Fruit fly (Drosophila melanogaster): ENCODE results near the gene CG12609.
A peak's percentile ranks its signal among the peaks of the same experiment; 100 is the strongest.

CG12609 gene

DNA sequence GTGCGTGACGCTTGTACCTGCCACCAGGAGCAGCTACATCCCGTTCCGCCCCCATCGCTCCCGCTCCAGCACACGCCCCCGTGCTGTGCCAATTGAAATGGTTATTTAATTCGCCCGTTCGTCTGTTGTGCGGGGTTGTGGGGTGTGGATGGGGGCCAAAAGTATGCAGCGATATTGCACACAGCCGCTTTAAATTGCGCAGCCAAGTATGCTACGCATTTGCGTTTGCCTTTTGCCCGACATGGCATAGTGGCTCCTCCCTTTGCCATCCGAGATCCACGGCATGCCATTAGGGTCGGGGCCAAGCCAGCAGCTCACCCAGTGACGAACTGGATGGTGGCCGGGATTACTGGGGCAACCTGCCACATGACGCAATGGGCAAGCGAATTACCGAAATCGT is 23.9 kb upstream of the CG12609 start:
- TF ChIP-seq Hr83 (GFP tag; optimal IDR thresholded peaks at IDR 0.05; ENCODE audit: poor library complexity, severe bottlenecking) (no peak), Myc (optimal IDR thresholded peaks at IDR 0.05) (peak; percentile 83), CrebA (GFP tag; optimal IDR thresholded peaks at IDR 0.05; ENCODE audit: borderline replicate concordance) (no peak), Hr78 (GFP tag; optimal IDR thresholded peaks at IDR 0.05) (peak; percentile 35), N (GFP tag; optimal IDR thresholded peaks at IDR 0.05) (peak; percentile 87), br (GFP tag; optimal IDR thresholded peaks at IDR 0.05) (no peak), jim (GFP tag; optimal IDR thresholded peaks at IDR 0.05) (no peak)

DNA sequence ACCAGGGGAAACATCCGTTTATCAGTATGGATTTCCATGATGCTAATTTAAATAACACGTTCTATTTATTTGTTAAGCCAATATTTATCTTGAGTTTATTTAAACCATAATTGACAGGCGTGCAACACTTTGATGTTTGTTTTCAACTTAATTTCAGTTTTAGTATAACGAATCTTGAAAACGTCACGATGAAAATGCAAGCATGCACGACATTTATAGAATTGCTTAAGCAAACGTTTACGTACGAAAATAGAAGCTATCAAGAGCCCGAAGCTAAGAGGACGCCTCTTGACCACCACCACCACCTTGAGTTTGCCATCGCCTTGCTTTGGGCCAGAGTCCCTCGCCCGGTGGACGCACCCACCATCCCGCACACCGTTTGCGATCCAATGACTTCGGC is 23.2 kb upstream of the CG12609 start:
- no peak for TF ChIP-seq sage (GFP tag; optimal IDR thresholded peaks at IDR 0.05)
- no peak for TF ChIP-seq Mio (GFP tag; optimal IDR thresholded peaks at IDR 0.05)
- TF ChIP-seq pan (optimal IDR thresholded peaks at IDR 0.05) = no peak
- TF ChIP-seq CG9705 (GFP tag; optimal IDR thresholded peaks at IDR 0.05) = no peak
- TF ChIP-seq OdsH (GFP tag; optimal IDR thresholded peaks at IDR 0.05) = no peak
- no peak for TF ChIP-seq foxo (GFP tag; optimal IDR thresholded peaks at IDR 0.05)
- no peak for TF ChIP-seq HLH106 (tag; optimal IDR thresholded peaks at IDR 0.05)
- TF ChIP-seq ey (GFP tag; optimal IDR thresholded peaks at IDR 0.05) = no peak
- TF ChIP-seq Hr83 (GFP tag; optimal IDR thresholded peaks at IDR 0.05; ENCODE audit: poor library complexity, severe bottlenecking) = no peak
- no peak for TF ChIP-seq fru (GFP tag; optimal IDR thresholded peaks at IDR 0.05)
- TF ChIP-seq usp (GFP tag; optimal IDR thresholded peaks at IDR 0.05) = no peak

DNA sequence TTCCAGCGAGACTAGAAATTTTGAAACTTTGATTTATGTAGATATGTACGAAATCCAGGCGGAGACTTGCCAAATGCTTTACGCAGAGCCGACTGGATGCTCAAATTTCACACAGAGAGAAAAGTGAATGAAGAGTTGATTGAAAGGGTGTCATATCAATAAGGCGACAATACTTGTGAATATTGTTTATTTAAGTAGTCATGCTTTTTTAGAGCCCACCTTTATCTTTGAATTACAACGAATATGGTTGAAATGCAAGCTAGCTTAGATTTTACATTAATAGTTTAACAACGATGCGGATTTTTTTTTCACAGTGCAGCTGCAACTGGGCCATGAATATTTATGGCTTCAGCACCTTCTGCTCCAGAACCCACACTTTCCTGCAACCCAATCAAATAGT is 8.3 kb downstream of the CG12609 start, which contains the start of gene CG6873:
Gene CG6873 (minus strand): TSS at position 101 of the 400 bp plus-strand sequence.
- TF ChIP-seq CG9705 (GFP tag; optimal IDR thresholded peaks at IDR 0.05) (no peak), OdsH (GFP tag; optimal IDR thresholded peaks at IDR 0.05) (no peak), dsf (GFP tag; optimal IDR thresholded peaks at IDR 0.05; ENCODE audit: borderline replicate concordance) (no peak)

DNA sequence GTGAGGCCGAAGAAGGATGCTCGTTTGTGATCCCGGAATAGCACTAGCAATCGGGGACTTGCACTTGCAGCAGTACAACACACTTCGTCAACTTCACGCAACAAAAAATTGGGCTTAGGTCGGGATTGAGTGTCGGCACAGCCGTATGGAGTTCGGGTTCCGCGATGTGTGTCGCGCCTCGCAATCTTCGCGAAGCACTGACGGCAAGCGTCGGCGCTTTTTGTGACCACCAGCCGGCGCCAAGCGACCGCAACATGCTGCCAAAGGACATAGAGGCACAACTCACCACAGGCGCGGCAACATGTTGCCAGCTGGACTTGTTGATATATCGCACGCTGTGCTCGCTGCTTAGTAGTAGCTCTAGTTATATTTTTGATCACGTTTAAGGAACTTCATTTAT is 21.8 kb downstream of the CG12609 start, which contains the start of gene CCKLR-17D1:
Gene CCKLR-17D1 (minus strand): TSS at position 303 of the 400 bp plus-strand sequence.
- TF ChIP-seq sage (GFP tag; optimal IDR thresholded peaks at IDR 0.05) = no peak
- TF ChIP-seq jim (GFP tag; optimal IDR thresholded peaks at IDR 0.05) = no peak
- no peak for TF ChIP-seq h (GFP tag; optimal IDR thresholded peaks at IDR 0.05)

DNA sequence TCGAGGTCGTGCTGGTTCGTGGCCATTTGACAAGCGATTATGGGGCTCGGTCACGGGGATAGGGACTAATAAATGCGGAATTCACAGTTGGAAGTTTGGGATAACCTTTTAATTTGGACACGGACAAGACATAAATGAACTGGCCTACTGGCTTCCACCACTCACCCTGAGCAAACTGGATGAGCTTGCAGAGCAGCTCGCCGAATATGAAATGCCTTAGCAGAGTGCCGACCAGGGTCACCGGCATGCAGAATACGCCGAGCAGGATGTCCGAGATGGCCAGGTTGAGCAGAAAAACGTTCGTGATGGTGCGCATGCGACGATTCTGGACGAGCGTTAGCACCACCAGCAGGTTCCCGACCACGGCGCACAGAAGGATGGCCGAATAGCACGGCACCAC is 22.5 kb downstream of the CG12609 start, which contains the start of gene CG42302:
Gene CG42302 (minus strand): TSS at position 101 of the 400 bp plus-strand sequence.
- TF ChIP-seq Vsx2 (GFP tag; optimal IDR thresholded peaks at IDR 0.05; ENCODE audit: partially characterized antibody) (no peak), brk (GFP tag; optimal IDR thresholded peaks at IDR 0.05) (no peak), psq (GFP tag; optimal IDR thresholded peaks at IDR 0.05) (no peak), CG32264 (GFP tag; optimal IDR thresholded peaks at IDR 0.05) (no peak), dsf (GFP tag; optimal IDR thresholded peaks at IDR 0.05; ENCODE audit: borderline replicate concordance) (no peak)

DNA sequence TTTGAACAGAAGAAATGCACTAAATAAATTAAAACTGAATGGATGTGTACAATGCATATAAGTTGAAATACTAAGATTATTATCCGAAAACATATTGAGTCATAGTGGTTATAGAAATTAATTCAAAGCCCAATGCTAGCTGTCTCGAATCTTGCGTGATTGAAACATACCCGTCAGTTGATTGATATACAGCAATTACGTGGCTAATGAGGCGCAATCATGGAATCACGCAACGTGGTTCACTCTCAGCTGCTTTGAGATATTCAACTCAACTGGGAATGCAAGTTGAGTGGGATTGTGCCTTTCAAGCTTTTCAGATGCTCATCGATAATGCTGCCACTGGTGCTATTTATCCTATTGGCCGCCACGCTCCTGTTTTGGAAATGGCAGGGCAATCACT is 38.5 kb downstream of the CG12609 start, which contains the start of gene Cyp308a1:
Gene Cyp308a1 (plus strand): TSS at position 301 of the 400 bp plus-strand sequence.
- no peak for TF ChIP-seq OdsH (GFP tag; optimal IDR thresholded peaks at IDR 0.05)
- no peak for TF ChIP-seq dmrt93B (GFP tag; optimal IDR thresholded peaks at IDR 0.05)
- no peak for TF ChIP-seq Hnf4 (GFP tag; optimal IDR thresholded peaks at IDR 0.05)
- no peak for TF ChIP-seq psq (GFP tag; optimal IDR thresholded peaks at IDR 0.05)
- TF ChIP-seq brk (GFP tag; optimal IDR thresholded peaks at IDR 0.05) = no peak
- no peak for TF ChIP-seq Rel (GFP tag; optimal IDR thresholded peaks at IDR 0.05)
- TF ChIP-seq Rel (tag; optimal IDR thresholded peaks at IDR 0.05) = no peak
- TF ChIP-seq sv (GFP tag; optimal IDR thresholded peaks at IDR 0.05) = no peak
- TF ChIP-seq foxo (GFP tag; optimal IDR thresholded peaks at IDR 0.05) = no peak
- no peak for TF ChIP-seq pan (optimal IDR thresholded peaks at IDR 0.05)
- TF ChIP-seq rgr (GFP tag; optimal IDR thresholded peaks at IDR 0.05) = no peak
- TF ChIP-seq woc (GFP tag; optimal IDR thresholded peaks at IDR 0.05) = no peak
- TF ChIP-seq CrebA (GFP tag; optimal IDR thresholded peaks at IDR 0.05; ENCODE audit: borderline replicate concordance) = no peak
- no peak for TF ChIP-seq N (GFP tag; optimal IDR thresholded peaks at IDR 0.05)
- TF ChIP-seq Vsx2 (GFP tag; optimal IDR thresholded peaks at IDR 0.05; ENCODE audit: partially characterized antibody) = no peak
- no peak for TF ChIP-seq HLH106 (tag; optimal IDR thresholded peaks at IDR 0.05)
- no peak for TF ChIP-seq lola (GFP tag; optimal IDR thresholded peaks at IDR 0.05)
- TF ChIP-seq sage (GFP tag; optimal IDR thresholded peaks at IDR 0.05) = no peak
- TF ChIP-seq dsf (GFP tag; optimal IDR thresholded peaks at IDR 0.05; ENCODE audit: borderline replicate concordance) = no peak
